Worm (Caenorhabditis elegans) whole organism, late embryonic: ENCODE measurements around the gene rpl-39.

Experiments
- F13H6.1 ChIP-seq: sonication (generic microtip); optimal IDR thresholded peaks from 2 replicates; lab custom pipeline; 2016; ENCODE audit warnings: missing genetic modification characterization, missing compliant biosample characterization
- K09A11.1 ChIP-seq: sonication (generic microtip); optimal IDR thresholded peaks from 2 replicates; lab custom pipeline; 2017; ENCODE audit warnings: antibody characterized with exemption, mild to moderate bottlenecking, missing genetic modification characterization, missing compliant biosample characterization; ENCODE audit not compliant: insufficient read depth
- ahr-1 ChIP-seq: sonication (generic microtip); optimal IDR thresholded peaks from 2 replicates; lab custom pipeline; 2016; ENCODE audit warnings: missing genetic modification characterization, missing compliant biosample characterization
- ama-1 ChIP-seq: fragments of 150-350 bp; optimal IDR thresholded peaks from 2 replicates; lab custom pipeline; 2014
- ceh-14 ChIP-seq: sonication (generic microtip); optimal IDR thresholded peaks from 2 replicates; lab custom pipeline; 2016; ENCODE audit warnings: missing genotype, missing genetic modification characterization, missing compliant biosample characterization
- ceh-18 ChIP-seq: sonication (generic microtip); optimal IDR thresholded peaks from 2 replicates; lab custom pipeline; 2016; ENCODE audit warnings: missing genetic modification characterization, missing compliant biosample characterization
- ceh-22 ChIP-seq: sonication (generic microtip); optimal IDR thresholded peaks from 2 replicates; lab custom pipeline; 2017; ENCODE audit warnings: missing biosample characterization, missing genetic modification characterization
- ceh-24 ChIP-seq: sonication (generic microtip); optimal IDR thresholded peaks from 2 replicates; lab custom pipeline; 2016; ENCODE audit warnings: mild to moderate bottlenecking, missing genetic modification characterization, missing compliant biosample characterization
- ceh-31 ChIP-seq: sonication (generic microtip); optimal IDR thresholded peaks from 2 replicates; lab custom pipeline; 2016; ENCODE audit warnings: missing genetic modification characterization, missing compliant biosample characterization
- ceh-34 ChIP-seq: sonication (generic microtip); optimal IDR thresholded peaks from 2 replicates; lab custom pipeline; 2016; ENCODE audit warnings: mild to moderate bottlenecking, missing genetic modification characterization, missing compliant biosample characterization
- ceh-45 ChIP-seq: fragments of 200-800 bp; sonication (Bioruptor generic); IDR thresholded peaks from 2 replicates; pipeline ENCODE4 v1.3.6; 2022; ENCODE audit warnings: missing genetic modification reagents, missing genetic modification characterization, missing compliant biosample characterization
- dmd-4 ChIP-seq: sonication (generic microtip); optimal IDR thresholded peaks from 2 replicates; lab custom pipeline; 2016; ENCODE audit warnings: borderline replicate concordance, missing genetic modification characterization, missing compliant biosample characterization
- elt-2 ChIP-seq: sonication (generic microtip); optimal IDR thresholded peaks from 2 replicates; lab custom pipeline; 2016; ENCODE audit warnings: missing genetic modification reagents, missing genetic modification characterization, missing compliant biosample characterization
- eyg-1 ChIP-seq: sonication (generic microtip); optimal IDR thresholded peaks from 2 replicates; lab custom pipeline; 2016; ENCODE audit warnings: missing genotype, missing genetic modification characterization, missing compliant biosample characterization
- fax-1 ChIP-seq: sonication (generic microtip); optimal IDR thresholded peaks from 2 replicates; lab custom pipeline; 2016; ENCODE audit warnings: missing genotype, missing genetic modification characterization, missing compliant biosample characterization
- fkh-6 ChIP-seq: sonication (generic microtip); optimal IDR thresholded peaks from 2 replicates; lab custom pipeline; 2016; ENCODE audit warnings: missing genetic modification characterization, missing compliant biosample characterization
- hlh-13 ChIP-seq: fragments of 200-800 bp; sonication (Bioruptor generic); optimal IDR thresholded peaks from 2 replicates; lab custom pipeline; 2018; ENCODE audit warnings: mild to moderate bottlenecking, missing genetic modification characterization, missing compliant biosample characterization
- hlh-30 ChIP-seq: sonication (generic microtip); optimal IDR thresholded peaks from 2 replicates; lab custom pipeline; 2017; ENCODE audit warnings: antibody characterized with exemption, missing genetic modification characterization, missing compliant biosample characterization; ENCODE audit not compliant: insufficient read depth
- lim-6 ChIP-seq: sonication (generic microtip); optimal IDR thresholded peaks from 2 replicates; lab custom pipeline; 2016; ENCODE audit warnings: missing genetic modification characterization, missing compliant biosample characterization
- mec-3 ChIP-seq: sonication (generic microtip); optimal IDR thresholded peaks from 2 replicates; lab custom pipeline; 2016; ENCODE audit warnings: borderline replicate concordance, missing genetic modification characterization, missing compliant biosample characterization
- nfya-1 ChIP-seq: sonication (generic microtip); optimal IDR thresholded peaks from 2 replicates; lab custom pipeline; 2017; ENCODE audit warnings: missing genetic modification characterization, mild to moderate bottlenecking, missing compliant biosample characterization, antibody characterized with exemption, moderate library complexity
- npax-4 ChIP-seq: sonication (generic microtip); optimal IDR thresholded peaks from 2 replicates; lab custom pipeline; 2016; ENCODE audit warnings: missing genetic modification characterization, missing compliant biosample characterization
- pag-3 ChIP-seq: sonication (generic microtip); optimal IDR thresholded peaks from 2 replicates; lab custom pipeline; 2016; ENCODE audit warnings: missing compliant biosample characterization, missing genetic modification characterization, borderline replicate concordance
- pax-1 ChIP-seq: fragments of 150-350 bp; optimal IDR thresholded peaks from 2 replicates; lab custom pipeline; 2014; ENCODE audit warnings: missing biosample characterization, missing genetic modification characterization
- pha-2 ChIP-seq: sonication (generic microtip); optimal IDR thresholded peaks from 2 replicates; lab custom pipeline; 2017; ENCODE audit warnings: mild to moderate bottlenecking, missing genetic modification characterization, missing compliant biosample characterization
- pqm-1 ChIP-seq: sonication (generic microtip); optimal IDR thresholded peaks from 2 replicates; lab custom pipeline; 2016; ENCODE audit warnings: missing genetic modification characterization, missing compliant biosample characterization
- ref-2 ChIP-seq: sonication (generic microtip); optimal IDR thresholded peaks from 2 replicates; lab custom pipeline; 2016; ENCODE audit warnings: missing genetic modification characterization, missing compliant biosample characterization
- sdc-2 ChIP-seq: sonication (generic microtip); optimal IDR thresholded peaks from 2 replicates; lab custom pipeline; 2016; ENCODE audit warnings: missing genotype, missing genetic modification characterization, missing compliant biosample characterization
- sox-4 ChIP-seq: sonication (generic microtip); optimal IDR thresholded peaks from 2 replicates; lab custom pipeline; 2017; ENCODE audit warnings: mild to moderate bottlenecking, missing genetic modification characterization, inconsistent platforms, missing compliant biosample characterization
- tbx-2 ChIP-seq: sonication (generic microtip); optimal IDR thresholded peaks from 2 replicates; lab custom pipeline; 2016; ENCODE audit warnings: missing genetic modification characterization, missing compliant biosample characterization
- unc-42 ChIP-seq: sonication (generic microtip); optimal IDR thresholded peaks from 2 replicates; lab custom pipeline; 2016; ENCODE audit warnings: missing genotype, missing genetic modification characterization, missing compliant biosample characterization
- unc-55 ChIP-seq: sonication (generic microtip); optimal IDR thresholded peaks from 2 replicates; lab custom pipeline; 2017; ENCODE audit warnings: missing biosample characterization, missing genetic modification reagents, missing genetic modification characterization
- ztf-16 ChIP-seq: sonication (generic microtip); optimal IDR thresholded peaks from 2 replicates; lab custom pipeline; 2017; ENCODE audit warnings: missing genetic modification characterization, missing compliant biosample characterization

rpl-39 gene

DNA sequence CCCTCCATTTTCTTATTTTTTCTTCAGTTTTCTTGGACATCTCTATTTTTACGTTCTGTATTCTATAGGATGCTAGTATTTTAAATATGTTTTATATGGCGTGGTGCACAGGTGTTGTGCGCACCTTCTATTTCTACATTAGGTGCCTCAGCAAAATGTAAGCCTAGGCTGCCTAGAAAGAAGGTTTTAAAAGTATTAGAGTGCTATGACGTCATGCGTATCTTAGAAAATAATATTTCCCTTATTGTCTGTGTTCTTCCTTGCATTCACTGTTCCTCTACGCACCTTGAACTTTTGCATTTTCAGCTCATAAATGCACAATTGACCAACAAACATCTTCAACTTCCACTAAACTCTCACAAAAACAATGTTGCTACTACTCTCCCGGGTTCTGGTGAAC, 4.9 kb downstream of the rpl-39 start, which contains the start of gene frpr-3:
Gene frpr-3, plus strand, starts transcription at position 301 of the 400 bp plus-strand sequence.
- TF ChIP-seq ceh-14 (tag; lab: Kevin White, UChicago) = no peak
- no peak for TF ChIP-seq ceh-31 (tag; lab: Kevin White, UChicago)
- no peak for TF ChIP-seq unc-55 (GFP tag; lab: Kevin White, UChicago)
- no peak for TF ChIP-seq ahr-1 (tag; lab: Kevin White, UChicago)
- TF ChIP-seq pax-1 (tag; lab: Kevin White, UChicago) = no peak
- TF ChIP-seq fax-1 (tag; lab: Kevin White, UChicago) = no peak
- no peak for TF ChIP-seq F13H6.1 (tag; lab: Kevin White, UChicago)
- no peak for TF ChIP-seq eyg-1 (tag; lab: Kevin White, UChicago)
- no peak for TF ChIP-seq ref-2 (tag; lab: Kevin White, UChicago)
- TF ChIP-seq ceh-24 (tag; lab: Kevin White, UChicago) = no peak
- TF ChIP-seq ceh-45 = no peak
- TF ChIP-seq sdc-2 = no peak
- no peak for TF ChIP-seq ztf-16 (tag; lab: Kevin White, UChicago)
- no peak for TF ChIP-seq ceh-22 (tag; lab: Kevin White, UChicago)
- TF ChIP-seq mec-3 (tag; lab: Kevin White, UChicago) = no peak
- TF ChIP-seq dmd-4 (tag; lab: Kevin White, UChicago) = no peak
- TF ChIP-seq pqm-1 (tag; lab: Kevin White, UChicago) = no peak

DNA sequence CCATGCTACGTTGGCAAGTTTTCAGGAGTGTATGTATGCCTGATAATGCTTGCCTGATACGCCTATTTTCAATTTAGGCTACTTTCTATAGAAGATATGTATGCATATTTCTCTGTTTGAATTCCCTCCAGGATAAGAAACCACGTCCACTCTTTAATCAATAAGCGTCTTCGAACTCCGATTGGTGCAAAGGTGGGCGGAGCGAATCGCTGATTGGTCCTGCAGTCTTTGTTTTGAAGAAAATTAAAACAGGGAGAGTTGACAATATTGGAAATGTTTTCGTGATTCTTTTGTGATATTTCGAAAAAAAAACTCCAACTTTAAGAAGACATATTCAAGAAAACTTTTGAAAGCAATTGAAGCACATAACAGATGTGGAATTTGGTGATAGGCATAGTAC, 14.0 kb downstream of the rpl-39 start:
- no peak for TF ChIP-seq dmd-4 (tag; lab: Kevin White, UChicago)
- peak; percentile 78 for TF ChIP-seq nfya-1 (tag; lab: Kevin White, UChicago)

DNA sequence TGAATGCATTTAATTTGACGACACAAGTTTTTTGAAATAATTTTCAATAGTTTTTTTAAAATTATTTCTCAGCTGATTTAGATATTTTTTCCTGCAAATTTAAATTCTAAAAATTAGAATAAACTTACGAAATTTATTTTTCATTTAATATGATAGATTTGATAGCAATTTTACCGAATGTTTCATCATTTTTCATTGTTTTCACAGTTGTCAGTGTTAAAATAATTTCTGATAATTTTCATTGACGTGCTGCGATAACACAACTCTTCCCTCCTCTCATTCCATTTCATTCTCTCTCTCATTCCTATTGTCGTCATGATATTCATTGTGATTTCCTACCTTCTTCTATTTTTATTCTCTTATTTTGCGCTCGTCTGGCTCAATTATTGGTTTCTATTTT, 15.7 kb downstream of the rpl-39 start, which contains the start of gene hint-3:
Gene hint-3, plus strand, starts transcription at position 301 of the 400 bp plus-strand sequence.
- no peak for TF ChIP-seq pag-3 (tag; lab: Kevin White, UChicago)
- TF ChIP-seq fax-1 (tag; lab: Kevin White, UChicago) = no peak
- no peak for TF ChIP-seq dmd-4 (tag; lab: Kevin White, UChicago)
- no peak for TF ChIP-seq hlh-13
- TF ChIP-seq sox-4 = no peak
- no peak for TF ChIP-seq K09A11.1 (tag; lab: Kevin White, UChicago)
- TF ChIP-seq ama-1 (lab: Kevin White, UChicago) = no peak
- TF ChIP-seq tbx-2 (tag; lab: Kevin White, UChicago) = no peak
- TF ChIP-seq pha-2 (tag; lab: Kevin White, UChicago) = no peak
- no peak for TF ChIP-seq lim-6 (tag; lab: Kevin White, UChicago)
- no peak for TF ChIP-seq ceh-34

DNA sequence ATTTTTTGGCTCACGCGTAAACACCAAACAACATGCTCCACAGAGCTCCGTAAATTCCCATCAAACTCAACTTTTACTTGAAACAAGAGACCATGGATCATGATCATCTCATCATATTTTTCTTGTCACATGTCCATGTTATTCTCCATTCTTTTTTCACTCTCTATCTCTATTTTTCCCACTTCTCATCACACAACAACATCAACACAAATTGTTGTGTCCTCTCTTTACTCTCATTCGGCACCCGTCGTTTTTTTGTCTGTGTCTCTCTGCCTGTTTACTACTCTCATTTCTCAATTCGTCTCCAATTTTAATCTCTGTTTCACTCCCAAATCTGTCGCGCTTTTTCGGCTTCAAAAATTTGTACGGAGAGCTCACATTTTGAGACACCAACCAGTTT, 16.6 kb downstream of the rpl-39 start:
- no peak for TF ChIP-seq sdc-2
- peak; percentile 0 for TF ChIP-seq hlh-30 (tag; lab: Kevin White, UChicago)
- TF ChIP-seq unc-42 (tag; lab: Kevin White, UChicago) = peak; percentile 73
- peak; percentile 45 for TF ChIP-seq ceh-18 (tag; lab: Kevin White, UChicago)
- TF ChIP-seq pha-2 (tag; lab: Kevin White, UChicago) = no peak
- no peak for TF ChIP-seq ref-2 (tag; lab: Kevin White, UChicago)
- peak; percentile 65 for TF ChIP-seq unc-55 (GFP tag; lab: Kevin White, UChicago)
- no peak for TF ChIP-seq npax-4 (tag; lab: Kevin White, UChicago)
- no peak for TF ChIP-seq fkh-6 (tag; lab: Kevin White, UChicago)

DNA sequence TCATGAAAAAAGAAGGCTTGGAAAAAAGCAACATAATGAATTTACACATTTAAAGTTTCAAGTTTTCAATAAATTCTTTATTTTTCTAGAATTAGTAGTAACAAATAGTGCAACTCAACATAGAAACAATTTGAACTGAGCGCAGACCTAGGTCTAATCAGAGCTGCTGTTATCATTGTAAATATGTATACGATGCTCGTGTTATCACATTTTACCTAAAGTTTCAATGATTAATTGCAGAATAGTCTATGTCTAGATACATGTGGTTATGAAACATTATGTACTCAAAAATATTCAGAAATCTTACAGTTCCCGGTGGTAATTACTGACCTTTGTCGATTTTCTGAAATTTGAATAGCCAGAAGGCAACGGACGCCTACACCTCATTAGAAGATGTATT, 19.9 kb downstream of the rpl-39 start:
- TF ChIP-seq elt-2 (peak; percentile 79), ztf-16 (tag; lab: Kevin White, UChicago) (no peak)
